Worm (Caenorhabditis elegans): ENCODE results near the gene cht-4.

Gene cht-4

ce11 chrIII:1616245-1617026 is 40.8 kb downstream of the cht-4 start:
- no peak for TF ChIP-seq unc-86 (tag; optimal IDR thresholded peaks at IDR 0.05)
- peak; percentile 71 for TF ChIP-seq ama-1 (optimal IDR thresholded peaks at IDR 0.05)
- peak; percentile 31 for TF ChIP-seq nhr-47 (tag; optimal IDR thresholded peaks at IDR 0.05)
- no peak for TF ChIP-seq fkh-4 (tag; optimal IDR thresholded peaks at IDR 0.05; ENCODE audit: borderline replicate concordance)
- no peak for TF ChIP-seq nhr-12 (tag; optimal IDR thresholded peaks at IDR 0.05)
- no peak for TF ChIP-seq lin-15B (tag; optimal IDR thresholded peaks at IDR 0.05)
- TF ChIP-seq aha-1 (tag; optimal IDR thresholded peaks at IDR 0.05): no peak
- TF ChIP-seq nhr-20 (tag; optimal IDR thresholded peaks at IDR 0.05): peak; percentile 20
- peak; percentile 36 for TF ChIP-seq rnt-1 (tag; optimal IDR thresholded peaks at IDR 0.05)
- TF ChIP-seq jun-1 (tag; optimal IDR thresholded peaks at IDR 0.05): no peak
- TF ChIP-seq lir-3 (tag; optimal IDR thresholded peaks at IDR 0.05; ENCODE audit: poor library complexity): no peak
- no peak for TF ChIP-seq ces-1 (GFP tag; optimal IDR thresholded peaks at IDR 0.05)
- TF ChIP-seq elt-2 (tag; optimal IDR thresholded peaks at IDR 0.05): peak; percentile 28
- no peak for TF ChIP-seq ceh-63 (GFP tag; optimal IDR thresholded peaks at IDR 0.05)
- TF ChIP-seq pax-3 (tag; optimal IDR thresholded peaks at IDR 0.05): no peak
- TF ChIP-seq fkh-8 (tag; optimal IDR thresholded peaks at IDR 0.05): no peak
- TF ChIP-seq nhr-76 (tag; optimal IDR thresholded peaks at IDR 0.05): no peak
- no peak for TF ChIP-seq ceh-88 (GFP tag; IDR thresholded peaks at IDR 0.05)
- no peak for TF ChIP-seq pag-3 (tag; optimal IDR thresholded peaks at IDR 0.05; ENCODE audit: borderline replicate concordance, insufficient read depth)
- no peak for TF ChIP-seq C34B4.2 (tag; optimal IDR thresholded peaks at IDR 0.05)
- peak; percentile 23 for TF ChIP-seq ztf-4 (tag; optimal IDR thresholded peaks at IDR 0.05)
- TF ChIP-seq unc-130 (tag; optimal IDR thresholded peaks at IDR 0.05): no peak
- no peak for TF ChIP-seq ztf-11 (tag; optimal IDR thresholded peaks at IDR 0.05)
- no peak for TF ChIP-seq mdl-1 (tag; optimal IDR thresholded peaks at IDR 0.05)
- no peak for TF ChIP-seq nhr-237 (tag; optimal IDR thresholded peaks at IDR 0.05)
- peak; percentile 45 for TF ChIP-seq nhr-71 (tag; optimal IDR thresholded peaks at IDR 0.05)
- no peak for TF ChIP-seq irx-1 (tag; optimal IDR thresholded peaks at IDR 0.05)
- TF ChIP-seq ceh-82 (tag; optimal IDR thresholded peaks at IDR 0.05): no peak
- no peak for TF ChIP-seq egl-13 (tag; optimal IDR thresholded peaks at IDR 0.05)
- TF ChIP-seq nhr-84 (tag; optimal IDR thresholded peaks at IDR 0.05): no peak
- TF ChIP-seq hpl-2 (GFP tag; optimal IDR thresholded peaks at IDR 0.05): no peak
- TF ChIP-seq ceh-90 (tag; optimal IDR thresholded peaks at IDR 0.05): no peak
- no peak for TF ChIP-seq zip-4 (GFP tag; optimal IDR thresholded peaks at IDR 0.05)
- TF ChIP-seq elt-3 (tag; optimal IDR thresholded peaks at IDR 0.05): no peak
- TF ChIP-seq nhr-85 (tag): peak; percentile 73
- TF ChIP-seq swsn-7 (tag; optimal IDR thresholded peaks at IDR 0.05): no peak
- TF ChIP-seq tbx-2 (tag; optimal IDR thresholded peaks at IDR 0.05): no peak
- peak; percentile 47 to 81 for TF ChIP-seq lsy-2 (tag; optimal IDR thresholded peaks at IDR 0.05)
- no peak for TF ChIP-seq unc-62 (GFP tag; optimal IDR thresholded peaks at IDR 0.05)
- no peak for TF ChIP-seq lin-39 (tag; optimal IDR thresholded peaks at IDR 0.05)
- no peak for TF ChIP-seq egl-27 (tag; optimal IDR thresholded peaks at IDR 0.05)
- no peak for TF ChIP-seq zag-1 (tag; optimal IDR thresholded peaks at IDR 0.05)
- TF ChIP-seq efl-1 (optimal IDR thresholded peaks at IDR 0.05): peak in 1 of 2 experiments; percentile 29
- peak; percentile 70 to 97 for TF ChIP-seq efl-1 (GFP tag; optimal IDR thresholded peaks at IDR 0.05 in 1 of 2)
- no peak for TF ChIP-seq C04F5.9 (tag; optimal IDR thresholded peaks at IDR 0.05)
- no peak for TF ChIP-seq F16B12.6 (tag; optimal IDR thresholded peaks at IDR 0.05)
- TF ChIP-seq skn-1 (tag; optimal IDR thresholded peaks at IDR 0.05): no peak
- no peak for TF ChIP-seq fkh-10 (GFP tag; optimal IDR thresholded peaks at IDR 0.05)
- no peak for TF ChIP-seq lin-14 (GFP tag; optimal IDR thresholded peaks at IDR 0.05)
- no peak for TF ChIP-seq alr-1 (tag; optimal IDR thresholded peaks at IDR 0.05; ENCODE audit: borderline replicate concordance)
- peak; percentile 39 for TF ChIP-seq aly-2 (tag; optimal IDR thresholded peaks at IDR 0.05)
- no peak for TF ChIP-seq dsc-1 (tag; optimal IDR thresholded peaks at IDR 0.05)
